Worm (Caenorhabditis elegans): ENCODE measurements around the gene B0432.7.
A peak's percentile ranks its signal among the peaks of the same experiment; 100 is the strongest.

Gene B0432.7

ce11 chrII:255124-255523, 18.6 kb downstream of the B0432.7 start (continued):
- TF ChIP-seq rcor-1 (GFP tag; IDR thresholded peaks at IDR 0.05) = peak; percentile 79
- peak; percentile 14 for TF ChIP-seq snpc-4 (GFP tag; optimal IDR thresholded peaks at IDR 0.05)
- TF ChIP-seq snpc-4 (tag; optimal IDR thresholded peaks at IDR 0.05) = peak in 2 of 4 experiments; percentile 57 to 86
- TF ChIP-seq egl-18 (GFP tag; IDR thresholded peaks at IDR 0.05) = no peak
- TF ChIP-seq attf-3 (GFP tag; conservative IDR thresholded peaks at IDR 0.05) = peak; percentile 80
- TF ChIP-seq ceh-58 (GFP tag; IDR thresholded peaks at IDR 0.05) = no peak
- no peak for TF ChIP-seq ama-1 (optimal IDR thresholded peaks at IDR 0.05)
- peak; percentile 7 to 67 for TF ChIP-seq ama-1 (GFP tag; optimal IDR thresholded peaks at IDR 0.05)
- no peak for TF ChIP-seq mxl-1 (tag; optimal IDR thresholded peaks at IDR 0.05)
- peak; percentile 59; the same call in 1 of the 2 replicates for TF ChIP-seq cebp-1 (GFP tag; IDR thresholded peaks at IDR 0.05)
- TF ChIP-seq cebp-1 (tag; optimal IDR thresholded peaks at IDR 0.05) = no peak
- TF ChIP-seq lin-35 (GFP tag; optimal IDR thresholded peaks at IDR 0.05) = peak in 1 of 3 experiments; percentile 94
- peak; percentile 82; the same call in 1 of the 2 replicates for TF ChIP-seq let-526 (GFP tag; IDR thresholded peaks at IDR 0.05)
- peak; percentile 97 for TF ChIP-seq dox-1 (GFP tag; IDR thresholded peaks at IDR 0.05)
- peak; percentile 86 for TF ChIP-seq ceh-100 (GFP tag; IDR thresholded peaks at IDR 0.05)
- peak; percentile 84 for TF ChIP-seq K12H6.12 (tag; optimal IDR thresholded peaks at IDR 0.05)

- no peak for TF ChIP-seq akir-1 (GFP tag; optimal IDR thresholded peaks at IDR 0.05)
- no peak for TF ChIP-seq nhr-120 (GFP tag; IDR thresholded peaks at IDR 0.05)
- TF ChIP-seq egl-18 (GFP tag; IDR thresholded peaks at IDR 0.05) = no peak
- no peak for TF ChIP-seq unc-62 (GFP tag; optimal IDR thresholded peaks at IDR 0.05)
- TF ChIP-seq pbrm-1 (GFP tag; IDR thresholded peaks at IDR 0.05) = no peak
- no peak for TF ChIP-seq T07F8.4 (tag; optimal IDR thresholded peaks at IDR 0.05)
- no peak for TF ChIP-seq C17E4.6 (GFP tag; IDR thresholded peaks at IDR 0.05)
- no peak for TF ChIP-seq rec-8 (tag; optimal IDR thresholded peaks at IDR 0.05)
- TF ChIP-seq ztf-6 (GFP tag; IDR thresholded peaks at IDR 0.05) = no peak
- TF ChIP-seq sptf-2 (GFP tag; optimal IDR thresholded peaks at IDR 0.05) = no peak
These were observed 26.0 kb downstream of the B0432.7 start for ce11 chrII:247736-248135.

- TF ChIP-seq xnd-1 (tag; optimal IDR thresholded peaks at IDR 0.05) (no peak), let-526 (GFP tag; IDR thresholded peaks at IDR 0.05) (no peak), nhr-80 (tag; optimal IDR thresholded peaks at IDR 0.05) (peak; percentile 72)
These were observed 33.7 kb downstream of the B0432.7 start for ce11 chrII:240043-240442.

DNA sequence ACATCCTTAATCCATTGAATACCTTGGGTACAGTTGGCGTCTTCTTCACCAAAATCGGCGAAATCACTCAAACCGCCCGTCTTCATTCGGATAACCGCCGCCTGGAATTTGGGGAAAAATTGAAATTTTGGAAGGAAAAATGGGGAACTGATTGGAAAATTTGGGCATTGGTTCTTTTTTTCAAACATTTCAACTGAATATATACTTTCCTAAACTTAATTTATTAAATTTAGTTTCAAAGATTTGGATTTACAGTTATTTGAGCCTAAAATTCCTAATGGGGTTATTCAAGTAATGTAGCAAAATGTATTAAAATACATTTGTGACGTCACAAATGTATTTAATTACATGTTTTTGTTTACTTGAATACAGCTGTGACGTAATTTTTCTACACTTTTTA, 36.1 kb downstream of the B0432.7 start, which contains the start of gene laat-1:
Gene laat-1, minus strand, starts transcription at position 101 of the 400 bp plus-strand sequence.
- TF ChIP-seq bed-1 (GFP tag; IDR thresholded peaks at IDR 0.05) = 0 out of 2 replicates have a peak, but pooled peaks have one; percentile 22
- TF ChIP-seq Y95B8A.8 (GFP tag; IDR thresholded peaks at IDR 0.05) = no peak

- TF ChIP-seq nhr-120 (GFP tag; IDR thresholded peaks at IDR 0.05) (no peak), F55B11.4 (tag; optimal IDR thresholded peaks at IDR 0.05; ENCODE audit: borderline replicate concordance, insufficient read depth) (no peak), Y53G8AR.9 (GFP tag; conservative IDR thresholded peaks at IDR 0.05) (no peak), ama-1 (optimal IDR thresholded peaks at IDR 0.05) (no peak), ama-1 (GFP tag; optimal IDR thresholded peaks at IDR 0.05) (no peak), B0261.1 (tag; optimal IDR thresholded peaks at IDR 0.05) (no peak)
These were observed 41.1 kb downstream of the B0432.7 start, which contains the start of gene Y43H11AL.1 for ce11 chrII:232641-233040. Gene Y43H11AL.1, minus strand, starts transcription at chrII:232741.
